Worm (Caenorhabditis elegans): Measurements from ENCODE around the gene Y51H4A.24.
"Not testable (repeated sequence)": the region's sequence is repeated elsewhere in the genome, so short reads cannot be mapped to it uniquely, and the experiment has no call there.

The Y51H4A.24 gene

DNA sequence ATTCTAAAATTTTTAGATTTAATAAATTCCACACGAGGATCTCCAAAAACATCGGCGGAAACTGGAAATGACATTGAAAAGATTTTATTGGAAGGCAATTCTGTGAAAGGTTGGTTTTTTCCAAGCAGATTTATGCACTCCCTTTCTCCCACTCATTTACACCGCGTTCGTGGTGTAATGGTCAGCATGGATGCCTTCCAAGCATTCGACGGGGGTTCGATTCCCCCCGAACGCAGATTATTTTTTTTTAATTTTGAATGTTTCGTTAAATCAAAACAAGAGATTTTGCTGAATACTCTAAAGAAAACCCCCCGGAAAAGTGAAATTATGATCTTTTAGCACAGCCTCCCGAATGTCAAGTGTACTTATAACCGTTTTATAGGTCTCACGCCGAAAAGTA, 35.3 kb upstream of the Y51H4A.24 start:
- TF ChIP-seq nhr-25 (tag; optimal IDR thresholded peaks at IDR 0.05) (no peak), R02D3.7 (tag; optimal IDR thresholded peaks at IDR 0.05) (no peak), lsy-2 (tag; optimal IDR thresholded peaks at IDR 0.05) (no peak), snpc-4 (tag; optimal IDR thresholded peaks at IDR 0.05) (no peak), unc-55 (GFP tag; optimal IDR thresholded peaks at IDR 0.05) (peak; percentile 66), F13H6.1 (tag; optimal IDR thresholded peaks at IDR 0.05) (no peak), alr-1 (tag; optimal IDR thresholded peaks at IDR 0.05) (no peak), nhr-237 (tag; optimal IDR thresholded peaks at IDR 0.05) (no peak), lin-13 (GFP tag; optimal IDR thresholded peaks at IDR 0.05) (no peak), crh-2 (tag; optimal IDR thresholded peaks at IDR 0.05) (peak; percentile 37), sem-4 (tag; optimal IDR thresholded peaks at IDR 0.05) (no peak), sma-9 (GFP tag; optimal IDR thresholded peaks at IDR 0.05) (no peak), sma-9 (tag; optimal IDR thresholded peaks at IDR 0.05) (no peak), nhr-11 (tag; optimal IDR thresholded peaks at IDR 0.05) (peak; percentile 5), lin-11 (tag; optimal IDR thresholded peaks at IDR 0.05) (peak; percentile 3), nhr-21 (tag; optimal IDR thresholded peaks at IDR 0.05) (peak; percentile 14), dmd-4 (tag; optimal IDR thresholded peaks at IDR 0.05) (no peak)

DNA sequence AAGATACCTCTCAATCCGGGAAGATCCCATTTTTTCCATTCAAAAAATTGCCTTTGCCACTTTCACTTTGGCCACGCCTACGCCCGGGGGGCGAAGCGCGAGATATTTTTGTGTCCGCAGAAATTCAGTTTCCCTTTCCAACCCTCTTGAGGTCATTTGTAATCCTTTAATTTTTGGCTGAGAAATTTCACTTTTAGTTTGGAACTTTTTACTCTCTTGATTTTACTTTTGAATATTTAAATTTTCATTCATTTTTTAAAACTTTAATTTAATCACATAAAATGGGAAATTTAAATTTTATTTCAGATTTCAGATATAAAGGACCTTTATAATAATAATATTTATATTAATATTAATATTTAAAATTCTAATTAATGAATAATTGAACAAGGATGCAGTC, 34.8 kb upstream of the Y51H4A.24 start, which contains the start of gene Y43D4A.5:
Gene Y43D4A.5 (plus strand): TSS at position 301 of the 400 bp plus-strand sequence.
- TF ChIP-seq nhr-23 (tag; optimal IDR thresholded peaks at IDR 0.05) (no peak), nhr-129 (tag; optimal IDR thresholded peaks at IDR 0.05) (no peak), nhr-12 (tag; optimal IDR thresholded peaks at IDR 0.05) (no peak), dmd-4 (tag; optimal IDR thresholded peaks at IDR 0.05) (no peak), gmeb-1 (tag; optimal IDR thresholded peaks at IDR 0.05) (no peak), Y55F3AM.14 (GFP tag; optimal IDR thresholded peaks at IDR 0.05) (no peak), alr-1 (tag; optimal IDR thresholded peaks at IDR 0.05) (no peak), ZK546.5 (tag; optimal IDR thresholded peaks at IDR 0.05) (no peak)

DNA sequence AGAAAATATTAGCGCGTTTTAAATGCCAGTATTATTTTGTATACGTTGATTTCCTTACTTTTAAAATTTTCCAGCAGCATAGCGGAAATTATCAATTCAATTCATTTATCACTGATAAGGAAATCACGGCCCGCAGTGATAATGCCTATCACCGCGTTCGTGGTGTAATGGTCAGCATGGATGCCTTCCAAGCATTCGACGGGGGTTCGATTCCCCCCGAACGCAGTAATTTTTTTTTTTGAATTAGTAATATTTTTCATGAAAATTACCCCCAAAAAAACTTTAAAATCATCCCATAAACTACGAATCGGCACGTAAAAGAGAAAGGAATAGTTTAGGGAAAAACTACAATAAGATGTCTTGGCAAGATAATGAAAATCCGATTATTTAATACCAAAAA, 34.4 kb upstream of the Y51H4A.24 start:
- TF ChIP-seq nhr-23 (tag; optimal IDR thresholded peaks at IDR 0.05) (no peak), fos-1 (tag; optimal IDR thresholded peaks at IDR 0.05) (peak; percentile 10), nhr-11 (tag; optimal IDR thresholded peaks at IDR 0.05) (no peak), nhr-237 (tag; optimal IDR thresholded peaks at IDR 0.05) (no peak), sma-3 (GFP tag; optimal IDR thresholded peaks at IDR 0.05) (peak; percentile 27)

DNA sequence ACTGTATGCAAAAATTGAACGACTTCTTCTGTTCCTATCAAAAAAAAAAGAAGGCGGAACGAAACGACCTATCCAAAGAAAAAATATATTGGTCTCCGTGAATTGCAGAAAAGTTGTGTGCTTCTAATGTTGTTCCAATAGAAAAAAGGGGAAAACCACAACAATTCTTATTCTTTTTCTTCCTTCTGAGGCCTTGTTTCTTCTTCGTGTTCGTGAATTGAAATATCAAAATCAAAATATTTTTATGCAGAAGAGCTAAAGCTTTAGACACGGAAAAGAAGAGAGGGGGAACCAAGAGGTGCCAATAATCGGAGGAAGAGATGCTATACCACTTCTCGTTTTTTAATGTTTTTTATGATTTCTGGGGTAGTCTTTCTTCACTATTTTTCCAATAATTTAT, 15.1 kb upstream of the Y51H4A.24 start, which contains the start of gene Y43D4A.2:
Gene Y43D4A.2 (minus strand): TSS at position 101 of the 400 bp plus-strand sequence.
- TF ChIP-seq C34F6.9, sem-4, lin-39 (tag; optimal IDR thresholded peaks at IDR 0.05): not testable (repeated sequence)

DNA sequence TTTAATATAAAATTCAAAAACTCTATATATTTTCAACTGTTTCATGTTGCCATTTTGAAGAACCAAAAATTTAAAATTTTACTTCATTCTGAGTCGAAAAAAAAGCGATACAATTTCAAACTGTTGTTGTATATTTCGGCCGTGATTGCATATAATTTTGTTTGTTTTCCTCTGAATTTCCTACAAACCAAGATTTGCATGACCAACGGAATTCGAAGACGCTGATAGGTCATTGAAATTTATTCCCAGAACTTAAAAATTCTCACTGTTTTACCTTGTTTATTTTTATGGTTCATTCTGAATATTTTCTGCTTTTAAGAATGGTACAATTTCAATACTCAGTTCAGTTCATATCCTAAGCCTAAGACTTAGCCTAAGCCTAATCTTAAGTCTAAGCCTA, 10.4 kb upstream of the Y51H4A.24 start:
- TF ChIP-seq lsy-2 (tag; optimal IDR thresholded peaks at IDR 0.05) = no peak
- no peak for TF ChIP-seq dmd-4 (tag; optimal IDR thresholded peaks at IDR 0.05)
- TF ChIP-seq unc-55 (GFP tag; optimal IDR thresholded peaks at IDR 0.05) = no peak
- TF ChIP-seq egl-27 (tag; optimal IDR thresholded peaks at IDR 0.05) = no peak
- TF ChIP-seq peb-1 (tag; optimal IDR thresholded peaks at IDR 0.05) = no peak
- no peak for TF ChIP-seq ceh-16 (tag; optimal IDR thresholded peaks at IDR 0.05)
- TF ChIP-seq zag-1 (tag; optimal IDR thresholded peaks at IDR 0.05) = no peak
- TF ChIP-seq blmp-1 (tag; optimal IDR thresholded peaks at IDR 0.05; ENCODE audit: insufficient read depth) = no peak
- no peak for TF ChIP-seq Y55F3AM.14 (GFP tag; optimal IDR thresholded peaks at IDR 0.05)
- TF ChIP-seq nhr-237 (tag; optimal IDR thresholded peaks at IDR 0.05) = no peak
- TF ChIP-seq F13H6.1 (tag; optimal IDR thresholded peaks at IDR 0.05) = no peak
- no peak for TF ChIP-seq nhr-23 (tag; optimal IDR thresholded peaks at IDR 0.05)
- no peak for TF ChIP-seq gmeb-1 (tag; optimal IDR thresholded peaks at IDR 0.05)
- no peak for TF ChIP-seq nhr-21 (tag; optimal IDR thresholded peaks at IDR 0.05)
- no peak for TF ChIP-seq ztf-4 (tag; optimal IDR thresholded peaks at IDR 0.05)
- TF ChIP-seq sma-3 (GFP tag; optimal IDR thresholded peaks at IDR 0.05) = no peak
- TF ChIP-seq C34F6.9 (tag; optimal IDR thresholded peaks at IDR 0.05) = no peak
- no peak for TF ChIP-seq nhr-25 (tag; optimal IDR thresholded peaks at IDR 0.05)
- TF ChIP-seq nhr-12 (tag; optimal IDR thresholded peaks at IDR 0.05) = no peak

All from whole organism, L2 larva.